Worm (Caenorhabditis elegans): ENCODE data around the gene C56E6.7.

C56E6.7 gene

DNA sequence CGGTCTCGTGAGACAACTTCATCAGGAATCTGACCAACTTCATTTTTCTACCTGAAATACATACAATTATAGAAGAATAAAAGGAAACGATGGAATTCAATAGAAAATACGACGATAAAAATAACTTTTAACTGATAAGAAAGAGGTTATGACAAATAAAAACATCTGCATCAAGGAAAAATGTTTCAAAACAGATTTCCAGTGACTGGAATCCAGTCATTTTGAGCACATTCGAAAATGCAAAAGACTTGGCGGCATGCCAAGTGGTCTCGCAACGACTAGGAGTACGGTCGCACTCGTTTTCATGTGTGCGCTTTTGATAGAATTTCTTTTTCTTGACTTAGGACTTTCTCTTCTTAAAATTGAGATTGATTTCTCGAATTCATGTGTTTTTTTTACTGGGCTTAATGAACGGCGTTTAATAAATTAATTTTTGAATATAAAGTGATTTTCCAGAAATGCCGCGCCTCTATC is 26.6 kb upstream of the C56E6.7 start, which contains the start of the genes snr-3 and rsp-5 (continued):
- TF ChIP-seq hif-1 (tag; optimal IDR thresholded peaks at IDR 0.05), result peak in 1 of 2 experiments; percentile 50
- TF ChIP-seq snpc-4 (tag; optimal IDR thresholded peaks at IDR 0.05), result no peak
- no peak for TF ChIP-seq ceh-82 (tag; optimal IDR thresholded peaks at IDR 0.05)
- TF ChIP-seq snpc-1.2 (GFP tag; IDR thresholded peaks at IDR 0.05), result no peak; the same call in 1 of the 2 replicates
- TF ChIP-seq jun-1 (tag; optimal IDR thresholded peaks at IDR 0.05), result no peak
- TF ChIP-seq hmg-1.1 (GFP tag; IDR thresholded peaks at IDR 0.05), result peak; percentile 47; the same call in 1 of the 2 replicates
- no peak for TF ChIP-seq Y48G9A.11 (GFP tag; IDR thresholded peaks at IDR 0.05)
- TF ChIP-seq R02D3.7 (tag; optimal IDR thresholded peaks at IDR 0.05), result no peak
- no peak for TF ChIP-seq pha-4 (GFP tag; IDR thresholded peaks at IDR 0.05)
- TF ChIP-seq pha-4 (tag; optimal IDR thresholded peaks at IDR 0.05), result peak; percentile 91
- TF ChIP-seq nhr-10 (tag; optimal IDR thresholded peaks at IDR 0.05), result no peak
- TF ChIP-seq dmd-9 (GFP tag; IDR thresholded peaks at IDR 0.05), result no peak
- TF ChIP-seq ZK337.2 (GFP tag; IDR thresholded peaks at IDR 0.05), result no peak
- no peak for TF ChIP-seq madf-9 (GFP tag; conservative IDR thresholded peaks at IDR 0.05)
- TF ChIP-seq ceh-28 (tag; optimal IDR thresholded peaks at IDR 0.05), result no peak
- no peak for TF ChIP-seq aly-2 (tag; optimal IDR thresholded peaks at IDR 0.05)
- TF ChIP-seq daf-16 (GFP tag; optimal IDR thresholded peaks at IDR 0.05), result no peak
- TF ChIP-seq daf-16 (tag; optimal IDR thresholded peaks at IDR 0.05), result peak; percentile 40
- 0 out of 2 replicates have a peak, but pooled peaks have one; percentile 50 for TF ChIP-seq arid-1 (GFP tag; conservative IDR thresholded peaks at IDR 0.05)
- no peak for TF ChIP-seq F26F4.8 (GFP tag; conservative IDR thresholded peaks at IDR 0.05)
- TF ChIP-seq lsy-2 (tag; optimal IDR thresholded peaks at IDR 0.05), result peak; percentile 92 to 99
- TF ChIP-seq dmd-6 (GFP tag; IDR thresholded peaks at IDR 0.05), result peak; percentile 29; the same call in 1 of the 2 replicates
- no peak for TF ChIP-seq daf-19 (GFP tag; conservative IDR thresholded peaks at IDR 0.05)
- TF ChIP-seq mes-2 (tag; optimal IDR thresholded peaks at IDR 0.05; ENCODE audit: poor library complexity, severe bottlenecking), result peak; percentile 82
- TF ChIP-seq ces-1 (GFP tag; optimal IDR thresholded peaks at IDR 0.05), result no peak
- TF ChIP-seq daf-12 (tag; optimal IDR thresholded peaks at IDR 0.05), result no peak
- TF ChIP-seq ceh-32 (tag; optimal IDR thresholded peaks at IDR 0.05; ENCODE audit: poor library complexity), result no peak
- TF ChIP-seq nhr-102 (tag; optimal IDR thresholded peaks at IDR 0.05), result no peak
- no peak for TF ChIP-seq lin-1 (GFP tag; IDR thresholded peaks at IDR 0.05)
- TF ChIP-seq lin-39 (tag; optimal IDR thresholded peaks at IDR 0.05), result no peak
- no peak for TF ChIP-seq saeg-2 (GFP tag; IDR thresholded peaks at IDR 0.05)
- TF ChIP-seq F49E8.2 (tag; optimal IDR thresholded peaks at IDR 0.05; ENCODE audit: borderline replicate concordance), result no peak
- TF ChIP-seq zag-1 (tag; optimal IDR thresholded peaks at IDR 0.05), result no peak
- TF ChIP-seq ceh-44 (GFP tag; IDR thresholded peaks at IDR 0.05), result no peak
- peak; percentile 29 for TF ChIP-seq zfp-2 (tag; optimal IDR thresholded peaks at IDR 0.05)
- TF ChIP-seq unc-130 (GFP tag; optimal IDR thresholded peaks at IDR 0.05), result peak; percentile 23
- no peak for TF ChIP-seq spr-1 (tag; optimal IDR thresholded peaks at IDR 0.05)
- TF ChIP-seq lin-29 (GFP tag; IDR thresholded peaks at IDR 0.05), result no peak
- no peak for TF ChIP-seq tag-97 (GFP tag; IDR thresholded peaks at IDR 0.05)
- no peak for TF ChIP-seq gei-8 (GFP tag; optimal IDR thresholded peaks at IDR 0.05)
- no peak for TF ChIP-seq mxl-3 (GFP tag; optimal IDR thresholded peaks at IDR 0.05)
- TF ChIP-seq lin-13 (GFP tag; optimal IDR thresholded peaks at IDR 0.05), result peak; percentile 53
- TF ChIP-seq Y75B8A.6 (GFP tag; IDR thresholded peaks at IDR 0.05), result no peak
- TF ChIP-seq rbr-2 (tag; optimal IDR thresholded peaks at IDR 0.05), result peak; percentile 36
- TF ChIP-seq zfp-3 (GFP tag; conservative IDR thresholded peaks at IDR 0.05), result no peak
- TF ChIP-seq cey-2 (tag; optimal IDR thresholded peaks at IDR 0.05; ENCODE audit: borderline replicate concordance, insufficient read depth), result no peak
- TF ChIP-seq mdt-29 (GFP tag; IDR thresholded peaks at IDR 0.05), result no peak
- no peak for TF ChIP-seq php-3 (GFP tag; IDR thresholded peaks at IDR 0.05)
- no peak for TF ChIP-seq lin-15B (tag; optimal IDR thresholded peaks at IDR 0.05)
- TF ChIP-seq nhr-237 (tag; optimal IDR thresholded peaks at IDR 0.05), result no peak
- TF ChIP-seq mdl-1 (tag; optimal IDR thresholded peaks at IDR 0.05), result no peak
